Worm (Caenorhabditis elegans) whole organism, late embryonic: Measurements from ENCODE around the gene nlp-27.

Source experiments
- K09A11.1 ChIP-seq: sonication (generic microtip); optimal IDR thresholded peaks from 2 replicates; lab custom pipeline; 2017; ENCODE audit warnings: antibody characterized with exemption, mild to moderate bottlenecking, missing genetic modification characterization, missing compliant biosample characterization; ENCODE audit not compliant: insufficient read depth
- Y22D7AL.16 ChIP-seq: sonication (generic microtip); optimal IDR thresholded peaks from 2 replicates; lab custom pipeline; 2016; ENCODE audit warnings: missing genetic modification characterization, missing compliant biosample characterization
- ceh-14 ChIP-seq: sonication (generic microtip); optimal IDR thresholded peaks from 2 replicates; lab custom pipeline; 2016; ENCODE audit warnings: missing genotype, missing genetic modification characterization, missing compliant biosample characterization
- ceh-31 ChIP-seq: sonication (generic microtip); optimal IDR thresholded peaks from 2 replicates; lab custom pipeline; 2016; ENCODE audit warnings: missing genetic modification characterization, missing compliant biosample characterization
- elt-4 ChIP-seq: sonication (generic microtip); optimal IDR thresholded peaks from 2 replicates; lab custom pipeline; 2016; ENCODE audit warnings: missing genetic modification characterization, missing compliant biosample characterization
- eyg-1 ChIP-seq: sonication (generic microtip); optimal IDR thresholded peaks from 2 replicates; lab custom pipeline; 2016; ENCODE audit warnings: missing genotype, missing genetic modification characterization, missing compliant biosample characterization
- fkh-10 ChIP-seq: fragments of 150-350 bp; optimal IDR thresholded peaks from 2 replicates; lab custom pipeline; 2014; ENCODE audit warnings: missing biosample characterization, missing genetic modification reagents, missing genetic modification characterization
- fkh-6 ChIP-seq: sonication (generic microtip); optimal IDR thresholded peaks from 2 replicates; lab custom pipeline; 2016; ENCODE audit warnings: missing genetic modification characterization, missing compliant biosample characterization
- hlh-15 ChIP-seq: sonication (generic microtip); optimal IDR thresholded peaks from 2 replicates; lab custom pipeline; 2016; ENCODE audit warnings: missing genetic modification characterization, missing compliant biosample characterization
- lim-6 ChIP-seq: sonication (generic microtip); optimal IDR thresholded peaks from 2 replicates; lab custom pipeline; 2016; ENCODE audit warnings: missing genetic modification characterization, missing compliant biosample characterization
- npax-4 ChIP-seq: sonication (generic microtip); optimal IDR thresholded peaks from 2 replicates; lab custom pipeline; 2016; ENCODE audit warnings: missing genetic modification characterization, missing compliant biosample characterization
- pqm-1 ChIP-seq: sonication (generic microtip); optimal IDR thresholded peaks from 2 replicates; lab custom pipeline; 2016; ENCODE audit warnings: missing genetic modification characterization, missing compliant biosample characterization
- rnt-1 ChIP-seq: sonication (generic microtip); optimal IDR thresholded peaks from 2 replicates; lab custom pipeline; 2016; ENCODE audit warnings: missing genetic modification characterization, missing compliant biosample characterization
- ttx-3 ChIP-seq: sonication (generic microtip); optimal IDR thresholded peaks from 2 replicates; lab custom pipeline; 2016; ENCODE audit warnings: missing genetic modification reagents, missing genetic modification characterization, missing compliant biosample characterization
- unc-3 ChIP-seq, 2 experiments: fragments of 200-800 bp in 1 of 2; sonication (Bioruptor generic) in 1 of 2; sonication (generic microtip) in 1 of 2; conservative IDR thresholded peaks in 1 of 2; optimal IDR thresholded peaks in 1 of 2; 2 replicates each; pipeline versions ENCODE4 v1.3.6 to Lab custom; 2016 to 2022; ENCODE audit warnings: missing compliant biosample characterization in 2 of 2, missing genetic modification characterization in 2 of 2, missing genetic modification reagents in 1 of 2
- unc-86 ChIP-seq: sonication (generic microtip); optimal IDR thresholded peaks from 2 replicates; lab custom pipeline; 2016; ENCODE audit warnings: missing genetic modification characterization, missing compliant biosample characterization
- zip-5 ChIP-seq: sonication (generic microtip); optimal IDR thresholded peaks from 2 replicates; lab custom pipeline; 2016; ENCODE audit warnings: missing genetic modification characterization, missing compliant biosample characterization

The nlp-27 gene

ce11 chrV:4038110-4038509, 48.9 kb downstream of the nlp-27 start, which contains the start of gene C49G7.12:
Gene C49G7.12 (plus strand): TSS chrV:4038410.
- TF ChIP-seq fkh-10 (GFP tag; lab: Kevin White, UChicago) (no peak), zip-5 (tag; lab: Kevin White, UChicago) (no peak), ceh-31 (tag; lab: Kevin White, UChicago) (no peak), hlh-15 (tag; lab: Kevin White, UChicago) (no peak), Y22D7AL.16 (tag; lab: Kevin White, UChicago) (no peak), ttx-3 (no peak)

ce11 chrV:4038557-4038956, 49.4 kb downstream of the nlp-27 start:
- TF ChIP-seq rnt-1 (no peak), ttx-3 (no peak), eyg-1 (tag; lab: Kevin White, UChicago) (no peak), lim-6 (tag; lab: Kevin White, UChicago) (no peak), unc-3 (GFP tag; conservative IDR thresholded peaks at IDR 0.05; lab: Robert Waterston, UW) (no peak), unc-3 (tag; optimal IDR thresholded peaks at IDR 0.05; lab: Kevin White, UChicago) (no peak), npax-4 (tag; lab: Kevin White, UChicago) (no peak), unc-86 (no peak), fkh-6 (tag; lab: Kevin White, UChicago) (no peak), elt-4 (tag; lab: Kevin White, UChicago) (no peak), pqm-1 (tag; lab: Kevin White, UChicago) (no peak), ceh-14 (tag; lab: Kevin White, UChicago) (no peak), K09A11.1 (no peak)
